Fruit fly (Drosophila melanogaster) whole organism, embryonic: Measurements from ENCODE around the gene Dpm2.

Source experiments
- Asciz ChIP-seq: fragments of 200-800 bp; sonication (Bioruptor generic); optimal IDR thresholded peaks from 2 replicates; lab custom pipeline; 2017; ENCODE audit warnings: missing biosample characterization, mild to moderate bottlenecking, missing genetic modification characterization, missing genetic modification reagents
- Blimp-1 ChIP-seq: fragments of 200-800 bp; sonication (Bioruptor generic); optimal IDR thresholded peaks from 3 replicates; lab custom pipeline; 2018; ENCODE audit warnings: missing biosample characterization, missing genetic modification characterization, mild to moderate bottlenecking, moderate library complexity, missing genetic modification reagents
- CG10274 ChIP-seq: fragments of 200-800 bp; sonication (Bioruptor generic); optimal IDR thresholded peaks from 3 replicates; lab custom pipeline; 2017; ENCODE audit warnings: missing biosample characterization, mild to moderate bottlenecking, missing genetic modification characterization
- CG10431 ChIP-seq: fragments of 200-800 bp; sonication (Bioruptor generic); optimal IDR thresholded peaks from 3 replicates; lab custom pipeline; 2018; ENCODE audit warnings: missing biosample characterization, mild to moderate bottlenecking, missing genetic modification characterization
- CG10462 ChIP-seq: fragments of 200-800 bp; sonication (Bioruptor generic); optimal IDR thresholded peaks from 2 replicates; lab custom pipeline; 2016; ENCODE audit warnings: missing biosample characterization, missing genetic modification characterization
- CG10979 ChIP-seq: fragments of 200-800 bp; sonication (Bioruptor generic); optimal IDR thresholded peaks from 2 replicates; lab custom pipeline; 2018; ENCODE audit warnings: missing biosample characterization, mild to moderate bottlenecking, missing genetic modification characterization, moderate library complexity
- CG12769 ChIP-seq: fragments of 200-800 bp; sonication (Bioruptor generic); optimal IDR thresholded peaks from 2 replicates; lab custom pipeline; 2019; ENCODE audit warnings: missing biosample characterization, mild to moderate bottlenecking, missing genetic modification characterization, moderate library complexity
- CG13424 ChIP-seq: fragments of 200-800 bp; sonication (Bioruptor generic); optimal IDR thresholded peaks from 2 replicates; lab custom pipeline; 2019; ENCODE audit warnings: missing biosample characterization, mild to moderate bottlenecking, missing genetic modification characterization, moderate library complexity
- CG14441 ChIP-seq: fragments of 200-800 bp; sonication (Bioruptor generic); IDR thresholded peaks from 2 replicates; pipeline ENCODE4 v1.3.6; 2022; ENCODE audit warnings: missing biosample characterization, missing genetic modification characterization
- CG17385 ChIP-seq: fragments of 200-800 bp; sonication (Bioruptor generic); optimal IDR thresholded peaks from 3 replicates; lab custom pipeline; 2018; ENCODE audit warnings: missing biosample characterization, mild to moderate bottlenecking, missing genetic modification characterization
- CG2199 ChIP-seq: fragments of 200-800 bp; sonication (Bioruptor generic); IDR thresholded peaks from 3 replicates; pipeline ENCODE4 v1.3.6; 2022; ENCODE audit warnings: missing biosample characterization, missing genetic modification characterization
- CG2712 ChIP-seq: fragments of 200-800 bp; optimal IDR thresholded peaks from 3 replicates; lab custom pipeline; 2019; ENCODE audit warnings: missing biosample characterization, mild to moderate bottlenecking, missing genetic modification characterization, moderate library complexity
- CG3995 ChIP-seq: fragments of 200-800 bp; sonication (Bioruptor generic); optimal IDR thresholded peaks from 3 replicates; lab custom pipeline; 2016; ENCODE audit warnings: missing biosample characterization, missing genetic modification characterization
- CG4282 ChIP-seq: fragments of 200-800 bp; sonication (Bioruptor generic); optimal IDR thresholded peaks from 2 replicates; lab custom pipeline; 2016; ENCODE audit warnings: missing biosample characterization, missing genetic modification characterization
- CG4404 ChIP-seq: fragments of 200-800 bp; sonication (Bioruptor generic); IDR thresholded peaks from 2 replicates; pipeline ENCODE4 v1.3.6; 2022; ENCODE audit warnings: missing biosample characterization, missing genetic modification characterization
- CG4820 ChIP-seq: fragments of 200-800 bp; sonication (Bioruptor generic); optimal IDR thresholded peaks from 3 replicates; lab custom pipeline; 2016; ENCODE audit warnings: missing biosample characterization, missing genetic modification characterization
- CG6813 ChIP-seq: fragments of 200-800 bp; sonication (Bioruptor generic); optimal IDR thresholded peaks from 2 replicates; lab custom pipeline; 2017; ENCODE audit warnings: missing biosample characterization, missing genetic modification characterization, mild to moderate bottlenecking, moderate library complexity, missing genetic modification reagents
- CG8388 ChIP-seq: fragments of 200-800 bp; sonication (Bioruptor generic); optimal IDR thresholded peaks from 2 replicates; lab custom pipeline; 2019; ENCODE audit warnings: missing biosample characterization, mild to moderate bottlenecking, missing genetic modification characterization, moderate library complexity
- CG9876 ChIP-seq: fragments of 200-800 bp; sonication (Bioruptor generic); optimal IDR thresholded peaks from 2 replicates; lab custom pipeline; 2016; ENCODE audit warnings: missing biosample characterization, missing genetic modification characterization
- CoRest ChIP-seq: fragments of 200-800 bp; sonication (Bioruptor generic); optimal IDR thresholded peaks from 3 replicates; lab custom pipeline; 2018; ENCODE audit warnings: missing biosample characterization, mild to moderate bottlenecking, missing genetic modification characterization, moderate library complexity
- D ChIP-seq, 2 experiments: fragments of 200-800 bp in 1 of 2; fragments of >200 bp in 1 of 2; sonication (Bioruptor generic) in 1 of 2; optimal IDR thresholded peaks; 2 replicates in 1 of 2; 3 replicates in 1 of 2; lab custom pipeline; 2017; ENCODE audit warnings: mild to moderate bottlenecking in 1 of 2, missing biosample characterization in 1 of 2, missing genetic modification characterization in 1 of 2, missing genetic modification reagents in 1 of 2
- Deaf1 ChIP-seq: fragments of 200-800 bp; optimal IDR thresholded peaks from 3 replicates; lab custom pipeline; 2019; ENCODE audit warnings: missing biosample characterization, mild to moderate bottlenecking, missing genetic modification characterization, moderate library complexity
- Dip3 ChIP-seq: fragments of 200-800 bp; sonication (Bioruptor generic); optimal IDR thresholded peaks from 3 replicates; lab custom pipeline; 2016; ENCODE audit warnings: missing biosample characterization, missing genetic modification characterization
- HmgD ChIP-seq: fragments of 200-800 bp; sonication (Bioruptor generic); optimal IDR thresholded peaks from 3 replicates; lab custom pipeline; 2016; ENCODE audit warnings: missing biosample characterization, missing genetic modification characterization
- Meics ChIP-seq: fragments of 200-800 bp; sonication (Bioruptor generic); optimal IDR thresholded peaks from 2 replicates; lab custom pipeline; 2017; ENCODE audit warnings: missing biosample characterization, mild to moderate bottlenecking, missing genetic modification characterization
- Ssrp ChIP-seq: fragments of 200-800 bp; sonication (Bioruptor generic); optimal IDR thresholded peaks from 2 replicates; lab custom pipeline; 2018; ENCODE audit warnings: missing biosample characterization, mild to moderate bottlenecking, missing genetic modification characterization, moderate library complexity
- ase ChIP-seq: fragments of 200-800 bp; sonication (Bioruptor generic); IDR thresholded peaks from 3 replicates; pipeline ENCODE4 v1.3.6; 2022; ENCODE audit warnings: missing biosample characterization, missing genetic modification characterization
- chinmo ChIP-seq: fragments of 200-800 bp; sonication (Bioruptor generic); IDR thresholded peaks from 4 replicates; pipeline ENCODE4 v1.3.6; 2022; ENCODE audit warnings: missing biosample characterization, missing genetic modification characterization; ENCODE audit not compliant: partially characterized antibody
- crol ChIP-seq: fragments of 200-800 bp; sonication (Bioruptor generic); IDR thresholded peaks from 2 replicates; pipeline ENCODE4 v1.3.6; 2022; ENCODE audit warnings: missing biosample characterization, missing genetic modification characterization
- dati ChIP-seq: fragments of 200-800 bp; sonication (Bioruptor generic); IDR thresholded peaks from 2 replicates; pipeline ENCODE4 v1.3.6; 2022; ENCODE audit warnings: missing biosample characterization, missing genetic modification characterization
- esg ChIP-seq: fragments of 200-800 bp; sonication (Bioruptor generic); conservative IDR thresholded peaks from 2 replicates; pipeline ENCODE4 v1.3.6; 2022; ENCODE audit warnings: missing biosample characterization, missing genetic modification characterization
- gcm2 ChIP-seq: fragments of 200-800 bp; sonication (Bioruptor generic); optimal IDR thresholded peaks from 2 replicates; lab custom pipeline; 2016; ENCODE audit warnings: missing biosample characterization, missing genetic modification characterization
- gem ChIP-seq: fragments of 200-800 bp; sonication (Bioruptor generic); optimal IDR thresholded peaks from 2 replicates; lab custom pipeline; 2019; ENCODE audit warnings: missing biosample characterization, mild to moderate bottlenecking, missing genetic modification characterization, moderate library complexity
- ind ChIP-seq: fragments of 200-800 bp; sonication (Bioruptor generic); optimal IDR thresholded peaks from 3 replicates; lab custom pipeline; 2016; ENCODE audit warnings: missing biosample characterization, missing genetic modification characterization
- insv ChIP-seq, 2 experiments: fragments of 200-800 bp; sonication (Bioruptor generic); optimal IDR thresholded peaks; 3 replicates each; lab custom pipeline; 2016 to 2018; ENCODE audit warnings: missing biosample characterization in 2 of 2, missing genetic modification characterization in 2 of 2
- nom ChIP-seq: fragments of 200-800 bp; sonication (Bioruptor generic); optimal IDR thresholded peaks from 2 replicates; lab custom pipeline; 2017; ENCODE audit warnings: missing biosample characterization, missing genetic modification characterization, mild to moderate bottlenecking, moderate library complexity, missing genetic modification reagents
- oc ChIP-seq: fragments of 200-800 bp; sonication (Bioruptor generic); optimal IDR thresholded peaks from 2 replicates; lab custom pipeline; 2018; ENCODE audit warnings: missing biosample characterization, mild to moderate bottlenecking, missing genetic modification characterization, moderate library complexity
- onecut ChIP-seq: fragments of 200-800 bp; sonication (Bioruptor generic); IDR thresholded peaks from 2 replicates; pipeline ENCODE4 v1.3.6; 2022; ENCODE audit warnings: missing biosample characterization, missing genetic modification characterization
- pb ChIP-seq: fragments of 200-800 bp; sonication (Bioruptor generic); optimal IDR thresholded peaks from 3 replicates; lab custom pipeline; 2016; ENCODE audit warnings: missing biosample characterization, missing genetic modification characterization
- sens ChIP-seq: fragments of 200-800 bp; sonication (Bioruptor generic); peaks from one replicate; lab custom pipeline; 2016; ENCODE audit warnings: missing biosample characterization, missing genetic modification characterization
- tap ChIP-seq: fragments of 200-800 bp; optimal IDR thresholded peaks from 3 replicates; lab custom pipeline; 2019; ENCODE audit warnings: missing biosample characterization, mild to moderate bottlenecking, missing genetic modification characterization, moderate library complexity
- tin ChIP-seq: fragments of 200-800 bp; sonication (Bioruptor generic); optimal IDR thresholded peaks from 3 replicates; lab custom pipeline; 2016; ENCODE audit warnings: missing biosample characterization, missing genetic modification characterization
- twi ChIP-seq: fragments of 200-800 bp; optimal IDR thresholded peaks from 2 replicates; lab custom pipeline; 2019; ENCODE audit warnings: missing biosample characterization, mild to moderate bottlenecking, missing genetic modification characterization, moderate library complexity
- vnd ChIP-seq: fragments of 200-800 bp; sonication (Bioruptor generic); IDR thresholded peaks from 3 replicates; pipeline ENCODE4 v1.3.6; 2022; ENCODE audit warnings: missing biosample characterization, missing genetic modification characterization; ENCODE audit not compliant: partially characterized antibody
- z ChIP-seq: fragments of 200-800 bp; sonication (Bioruptor generic); IDR thresholded peaks from 3 replicates; pipeline ENCODE4 v1.3.6; 2022; ENCODE audit warnings: missing biosample characterization, missing genetic modification characterization

Dpm2 gene

dm6 chr3L:3338028-3338855, 18.9 kb downstream of the Dpm2 start (continued):
- no peak for TF ChIP-seq CG6813 (GFP tag; lab: Kevin White, UChicago)

- TF ChIP-seq HmgD (no peak), onecut (no peak), CG4404 (GFP tag; lab: Robert Waterston, UW) (no peak), tin (GFP tag; lab: Kevin White, UChicago) (no peak), pb (GFP tag; lab: Kevin White, UChicago) (no peak), CG4282 (no peak), insv (GFP tag; optimal IDR thresholded peaks at IDR 0.05; lab: Kevin White, UChicago) (peak; percentile 97 to 99), CG10274 (GFP tag; lab: Kevin White, UChicago) (no peak), D (optimal IDR thresholded peaks at IDR 0.05; lab: Kevin White, UChicago) (no peak), D (GFP tag; optimal IDR thresholded peaks at IDR 0.05; lab: Kevin White, UChicago) (peak; percentile 17), Meics (GFP tag; lab: Kevin White, UChicago) (no peak), CG12769 (tag; lab: Kevin White, UChicago) (no peak), gcm2 (GFP tag; lab: Kevin White, UChicago) (no peak), Blimp-1 (GFP tag; lab: Kevin White, UChicago) (peak; percentile 34), CG17385 (GFP tag; lab: Kevin White, UChicago) (no peak), oc (tag; lab: Kevin White, UChicago) (no peak), CG8388 (GFP tag; lab: Kevin White, UChicago) (peak; percentile 28), z (GFP tag; lab: Robert Waterston, UW) (no peak), CG2712 (tag; lab: Kevin White, UChicago) (peak; percentile 30), Asciz (GFP tag; lab: Kevin White, UChicago) (no peak), crol (GFP tag; lab: Robert Waterston, UW) (no peak), Dip3 (no peak), CG10462 (no peak), CG10431 (GFP tag; lab: Kevin White, UChicago) (no peak), CG9876 (no peak), dati (GFP tag; lab: Robert Waterston, UW) (no peak), nom (GFP tag; lab: Kevin White, UChicago) (peak; percentile 16), Ssrp (peak; percentile 39), ase (GFP tag; lab: Robert Waterston, UW) (0 out of 3 replicates have a peak, but pooled peaks have one; percentile 24), CG10979 (tag; lab: Kevin White, UChicago) (peak; percentile 36), chinmo (GFP tag; lab: Robert Waterston, UW) (no peak), vnd (GFP tag; lab: Robert Waterston, UW) (no peak), Deaf1 (no peak), CG13424 (tag; lab: Kevin White, UChicago) (peak; percentile 10), esg (GFP tag; lab: Robert Waterston, UW) (no peak), twi (tag; lab: Kevin White, UChicago) (no peak), tap (tag; lab: Kevin White, UChicago) (no peak), CG14441 (GFP tag; lab: Robert Waterston, UW) (no peak), CG3995 (GFP tag; lab: Kevin White, UChicago) (no peak), CG2199 (0 out of 3 replicates have a peak, but pooled peaks have one; percentile 41), sens (peak; percentile 71), CoRest (tag; lab: Kevin White, UChicago) (no peak), CG4820 (no peak), gem (peak; percentile 25), ind (GFP tag; lab: Kevin White, UChicago) (no peak)
Observed at dm6 chr3L:3338882-3339590, 19.7 kb downstream of the Dpm2 start.
